Worm (Caenorhabditis elegans) whole organism, late embryonic: Measurements from ENCODE around the gene F52B10.3.

Experiments used
- C38D4.7 ChIP-seq: fragments of 200-800 bp; sonication (Bioruptor generic); optimal IDR thresholded peaks from 2 replicates; lab custom pipeline; 2018; ENCODE audit warnings: mild to moderate bottlenecking, missing genetic modification characterization, moderate library complexity, missing compliant biosample characterization
- K02D7.2 ChIP-seq: sonication (generic microtip); optimal IDR thresholded peaks from 2 replicates; lab custom pipeline; 2017; ENCODE audit warnings: mild to moderate bottlenecking, missing genetic modification characterization, missing compliant biosample characterization
- T23F11.4 ChIP-seq: fragments of 200-800 bp; sonication (Bioruptor generic); optimal IDR thresholded peaks from 2 replicates; lab custom pipeline; 2018; ENCODE audit warnings: mild to moderate bottlenecking, missing genetic modification characterization, missing compliant biosample characterization
- ceh-2 ChIP-seq: sonication (generic microtip); optimal IDR thresholded peaks from 2 replicates; lab custom pipeline; 2016; ENCODE audit warnings: missing genotype, missing genetic modification characterization, missing compliant biosample characterization
- ceh-45 ChIP-seq: fragments of 200-800 bp; sonication (Bioruptor generic); IDR thresholded peaks from 2 replicates; pipeline ENCODE4 v1.3.6; 2022; ENCODE audit warnings: missing genetic modification reagents, missing genetic modification characterization, missing compliant biosample characterization
- ceh-6 ChIP-seq: fragments of 200-800 bp; sonication (Bioruptor generic); optimal IDR thresholded peaks from 2 replicates; lab custom pipeline; 2018; ENCODE audit warnings: mild to moderate bottlenecking, missing genetic modification characterization, missing compliant biosample characterization
- ceh-9 ChIP-seq: sonication (generic microtip); optimal IDR thresholded peaks from 2 replicates; lab custom pipeline; 2016; ENCODE audit warnings: mild to moderate bottlenecking, missing genetic modification characterization, inconsistent platforms, missing compliant biosample characterization
- che-1 ChIP-seq: sonication (generic microtip); optimal IDR thresholded peaks from 2 replicates; lab custom pipeline; 2016; ENCODE audit warnings: mild to moderate bottlenecking, missing genetic modification characterization, missing compliant biosample characterization
- fax-1 ChIP-seq: sonication (generic microtip); optimal IDR thresholded peaks from 2 replicates; lab custom pipeline; 2016; ENCODE audit warnings: missing genotype, missing genetic modification characterization, missing compliant biosample characterization
- lim-6 ChIP-seq: sonication (generic microtip); optimal IDR thresholded peaks from 2 replicates; lab custom pipeline; 2016; ENCODE audit warnings: missing genetic modification characterization, missing compliant biosample characterization
- madf-2 ChIP-seq: sonication (generic microtip); optimal IDR thresholded peaks from 2 replicates; lab custom pipeline; 2017; ENCODE audit warnings: missing genetic modification characterization, missing compliant biosample characterization
- mec-3 ChIP-seq: sonication (generic microtip); optimal IDR thresholded peaks from 2 replicates; lab custom pipeline; 2016; ENCODE audit warnings: borderline replicate concordance, missing genetic modification characterization, missing compliant biosample characterization
- odd-2 ChIP-seq: sonication (generic microtip); optimal IDR thresholded peaks from 2 replicates; lab custom pipeline; 2017; ENCODE audit warnings: antibody characterized with exemption, mild to moderate bottlenecking, missing genetic modification characterization, missing compliant biosample characterization
- pha-2 ChIP-seq: sonication (generic microtip); optimal IDR thresholded peaks from 2 replicates; lab custom pipeline; 2017; ENCODE audit warnings: mild to moderate bottlenecking, missing genetic modification characterization, missing compliant biosample characterization
- pqm-1 ChIP-seq: sonication (generic microtip); optimal IDR thresholded peaks from 2 replicates; lab custom pipeline; 2016; ENCODE audit warnings: missing genetic modification characterization, missing compliant biosample characterization
- rnt-1 ChIP-seq: sonication (generic microtip); optimal IDR thresholded peaks from 2 replicates; lab custom pipeline; 2016; ENCODE audit warnings: missing genetic modification characterization, missing compliant biosample characterization
- sox-2 ChIP-seq: fragments of 200-800 bp; sonication (Bioruptor generic); IDR thresholded peaks from 2 replicates; pipeline ENCODE4 v1.3.6; 2022; ENCODE audit warnings: missing genetic modification reagents, missing genetic modification characterization, missing compliant biosample characterization
- ttx-3 ChIP-seq: sonication (generic microtip); optimal IDR thresholded peaks from 2 replicates; lab custom pipeline; 2016; ENCODE audit warnings: missing genetic modification reagents, missing genetic modification characterization, missing compliant biosample characterization
- unc-42 ChIP-seq: sonication (generic microtip); optimal IDR thresholded peaks from 2 replicates; lab custom pipeline; 2016; ENCODE audit warnings: missing genotype, missing genetic modification characterization, missing compliant biosample characterization

F52B10.3 gene

ce11 chrX:2843508-2843907, 54.6 kb downstream of the F52B10.3 start:
- TF ChIP-seq madf-2 (no peak), pqm-1 (no peak), lim-6 (tag; lab: Kevin White, UChicago) (no peak), unc-42 (no peak), ceh-45 (no peak), ttx-3 (tag; lab: Kevin White, UChicago) (no peak), fax-1 (tag; lab: Kevin White, UChicago) (no peak), mec-3 (tag; lab: Kevin White, UChicago) (no peak), che-1 (tag; lab: Kevin White, UChicago) (no peak), ceh-2 (tag; lab: Kevin White, UChicago) (no peak), C38D4.7 (no peak), T23F11.4 (GFP tag; lab: Kevin White, UChicago) (no peak), K02D7.2 (tag; lab: Kevin White, UChicago) (no peak), sox-2 (GFP tag; lab: Robert Waterston, UW) (no peak), ceh-6 (GFP tag; lab: Kevin White, UChicago) (no peak), rnt-1 (tag; lab: Kevin White, UChicago) (no peak), ceh-9 (no peak), odd-2 (tag; lab: Kevin White, UChicago) (no peak), pha-2 (tag; lab: Kevin White, UChicago) (no peak)
